Fruit fly (Drosophila melanogaster) whole organism, pupa: ENCODE measurements around the gene rt.

Experiments
- CG10348 ChIP-seq: fragments of 200-800 bp; sonication (Bioruptor generic); IDR thresholded peaks from 2 replicates; pipeline ENCODE4 v1.3.6; 2022; ENCODE audit warnings: missing biosample characterization, missing genetic modification characterization
- CG12605 ChIP-seq: fragments of 200-800 bp; sonication (Bioruptor generic); IDR thresholded peaks from 2 replicates; pipeline ENCODE4 v1.3.6; 2022; ENCODE audit warnings: missing biosample characterization, missing genetic modification characterization
- CG15710 ChIP-seq: fragments of 200-800 bp; sonication (Bioruptor generic); optimal IDR thresholded peaks from 2 replicates; lab custom pipeline; 2018; ENCODE audit warnings: missing biosample characterization, mild to moderate bottlenecking, missing genetic modification characterization, moderate library complexity
- CG17806 ChIP-seq: fragments of 200-800 bp; sonication (Bioruptor generic); optimal IDR thresholded peaks from 2 replicates; lab custom pipeline; 2018; ENCODE audit warnings: missing biosample characterization, mild to moderate bottlenecking, missing genetic modification characterization, moderate library complexity
- CG32121 ChIP-seq: fragments of 200-800 bp; sonication (Bioruptor generic); IDR thresholded peaks from 2 replicates; pipeline ENCODE4 v1.3.6; 2022; ENCODE audit warnings: missing biosample characterization, missing genetic modification characterization
- CG34367 ChIP-seq: fragments of 200-800 bp; sonication (Bioruptor generic); optimal IDR thresholded peaks from 2 replicates; lab custom pipeline; 2018; ENCODE audit warnings: missing biosample characterization, mild to moderate bottlenecking, missing genetic modification characterization
- CG8159 ChIP-seq: fragments of 200-800 bp; sonication (Bioruptor generic); optimal IDR thresholded peaks from 3 replicates; lab custom pipeline; 2018; ENCODE audit warnings: missing biosample characterization, mild to moderate bottlenecking, missing genetic modification characterization, moderate library complexity
- CG9948 ChIP-seq: fragments of 200-800 bp; sonication (Bioruptor generic); optimal IDR thresholded peaks from 2 replicates; lab custom pipeline; 2018; ENCODE audit warnings: missing biosample characterization, mild to moderate bottlenecking, missing genetic modification characterization, moderate library complexity
- D1 ChIP-seq: fragments of 200-800 bp; sonication (Bioruptor generic); optimal IDR thresholded peaks from 2 replicates; lab custom pipeline; 2018; ENCODE audit warnings: missing biosample characterization, mild to moderate bottlenecking, missing genetic modification characterization, moderate library complexity
- EcR ChIP-seq: fragments of 200-800 bp; sonication (Bioruptor generic); optimal IDR thresholded peaks from 3 replicates; lab custom pipeline; 2019; ENCODE audit warnings: missing biosample characterization, missing genetic modification characterization, mild to moderate bottlenecking, moderate library complexity, missing genetic modification reagents
- Pif1B ChIP-seq: fragments of 200-800 bp; sonication (Bioruptor generic); optimal IDR thresholded peaks from 3 replicates; lab custom pipeline; 2016; ENCODE audit warnings: missing biosample characterization, missing genetic modification characterization
- Snoo ChIP-seq: fragments of 200-800 bp; sonication (Bioruptor generic); optimal IDR thresholded peaks from 3 replicates; lab custom pipeline; 2017; ENCODE audit warnings: missing biosample characterization, mild to moderate bottlenecking, missing genetic modification characterization, inconsistent platforms
- fd96Ca ChIP-seq: fragments of 200-800 bp; sonication (Bioruptor generic); IDR thresholded peaks from 3 replicates; pipeline ENCODE4 v1.3.6; 2022; ENCODE audit warnings: missing biosample characterization, missing genetic modification characterization
- rn ChIP-seq: fragments of 200-800 bp; sonication (Bioruptor generic); IDR thresholded peaks from 2 replicates; pipeline ENCODE4 v1.3.6; 2022; ENCODE audit warnings: missing biosample characterization, missing genetic modification characterization

- TF ChIP-seq CG8159 (tag; lab: Kevin White, UChicago) (no peak), CG17806 (no peak), fd96Ca (no peak), EcR (GFP tag; lab: Kevin White, UChicago) (no peak), CG12605 (GFP tag; lab: Robert Waterston, UW) (no peak), D1 (tag; lab: Kevin White, UChicago) (no peak), CG32121 (GFP tag; lab: Robert Waterston, UW) (no peak), CG9948 (no peak), CG34367 (no peak), CG10348 (GFP tag; lab: Robert Waterston, UW) (no peak), CG15710 (no peak), Snoo (tag; lab: Kevin White, UChicago) (no peak), Pif1B (GFP tag; lab: Kevin White, UChicago) (no peak), rn (GFP tag; lab: Robert Waterston, UW) (no peak)
Observed at dm6 chr3L:11542437-11542836, 45.1 kb downstream of the rt start.
